Fruit fly (Drosophila melanogaster): ENCODE measurements around the gene Tsp5D.

The Tsp5D gene

DNA sequence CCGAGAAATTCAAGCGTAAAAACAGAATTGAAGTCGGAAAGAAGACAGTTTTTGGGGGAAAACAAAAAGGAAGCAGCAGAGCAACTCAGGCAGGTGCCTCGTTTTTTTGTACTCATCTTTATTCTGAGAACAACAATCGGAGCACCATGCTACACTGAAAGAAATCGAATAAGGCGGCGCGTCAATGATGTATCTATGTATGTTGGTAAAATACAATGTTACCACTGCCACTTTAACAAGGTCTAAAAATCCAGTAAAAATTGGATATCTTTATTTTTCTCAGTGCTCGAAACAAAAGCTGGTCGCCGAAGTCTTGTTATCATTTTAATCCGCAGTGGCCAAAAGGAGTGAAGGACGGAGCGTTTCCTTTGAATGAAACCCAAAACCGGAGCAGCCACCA, 44.6 kb downstream of the Tsp5D start:
- TF ChIP-seq CG17801 (GFP tag; optimal IDR thresholded peaks at IDR 0.05; ENCODE audit: partially characterized antibody): no peak

DNA sequence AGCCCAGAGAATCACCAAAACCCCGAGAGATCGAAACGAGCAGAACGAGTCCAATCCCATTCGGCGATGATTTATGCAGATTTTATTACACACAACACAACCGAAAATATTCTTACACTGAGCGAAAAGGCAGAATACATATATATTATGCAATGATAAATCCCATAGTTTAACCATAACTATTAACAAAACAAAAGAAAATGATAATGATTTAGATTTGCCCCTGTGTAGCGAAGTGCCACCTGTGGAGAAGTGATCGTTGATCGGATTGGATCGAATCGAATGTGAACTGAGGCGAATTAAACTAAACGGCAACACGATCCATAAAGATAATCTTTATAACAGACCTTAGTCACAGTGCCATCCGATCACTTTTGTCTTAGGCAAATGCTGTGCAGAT, 45.6 kb downstream of the Tsp5D start:
- no peak for TF ChIP-seq CG17801 (GFP tag; optimal IDR thresholded peaks at IDR 0.05; ENCODE audit: partially characterized antibody)

DNA sequence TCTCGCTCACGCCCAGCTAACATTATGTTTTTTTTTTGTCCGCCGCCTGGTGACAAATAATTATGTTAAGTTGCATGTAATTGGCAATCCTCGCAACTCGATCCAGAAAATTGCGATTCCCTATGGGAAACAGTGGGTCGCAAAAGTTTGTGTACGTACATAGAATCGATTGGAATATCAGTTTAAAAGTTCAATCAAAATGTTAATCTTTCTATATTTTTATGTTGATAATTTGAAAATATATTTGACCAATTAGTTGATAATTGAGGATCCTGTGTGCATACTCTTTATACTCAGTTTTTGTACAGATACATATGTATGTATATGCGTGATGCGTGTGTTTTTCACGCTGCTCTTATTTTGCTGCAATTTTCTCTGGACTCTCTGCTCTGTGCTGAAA, 46.8 kb downstream of the Tsp5D start:
- TF ChIP-seq CG17801 (GFP tag; optimal IDR thresholded peaks at IDR 0.05; ENCODE audit: partially characterized antibody): no peak

DNA sequence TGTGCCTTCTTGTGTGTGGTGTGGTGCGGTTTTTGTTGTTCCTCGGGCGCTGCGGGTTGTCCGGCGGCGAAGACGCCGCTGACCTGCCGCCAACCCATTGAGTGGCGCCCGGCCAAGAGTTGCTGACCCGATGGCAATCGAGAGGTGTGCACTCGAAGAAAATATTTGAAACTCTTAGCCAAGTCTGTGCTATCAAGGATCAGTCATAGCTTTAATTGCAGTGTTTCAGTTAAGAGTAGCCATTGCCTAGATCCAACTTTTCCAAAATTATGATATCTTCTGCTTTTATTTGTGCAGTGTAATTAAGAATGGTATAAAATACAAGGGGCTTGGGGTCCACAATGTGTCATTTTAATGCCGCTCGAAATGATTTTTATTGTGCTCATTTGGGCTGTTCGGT, 50.0 kb downstream of the Tsp5D start:
- TF ChIP-seq CG17801 (GFP tag; optimal IDR thresholded peaks at IDR 0.05; ENCODE audit: partially characterized antibody): no peak

DNA sequence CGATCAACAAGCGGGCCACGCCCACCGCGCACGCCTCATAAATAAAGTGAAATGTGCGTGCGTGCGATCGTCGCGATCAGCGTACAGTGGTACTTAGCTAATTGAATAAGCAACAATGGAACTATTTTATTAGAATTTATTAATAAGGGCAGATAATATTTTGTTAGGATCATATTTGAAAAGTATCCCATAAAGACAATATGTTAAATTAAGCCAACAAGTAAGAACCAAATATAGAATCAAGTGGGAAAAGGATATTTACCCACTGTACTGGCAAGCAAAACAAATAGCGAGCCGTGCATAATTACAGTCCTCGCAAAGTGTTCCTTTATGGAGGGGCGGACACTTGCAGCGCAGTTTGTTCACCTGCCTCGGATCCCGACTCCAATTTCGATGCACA, 52.6 kb downstream of the Tsp5D start:
- no peak for TF ChIP-seq CG17801 (GFP tag; optimal IDR thresholded peaks at IDR 0.05; ENCODE audit: partially characterized antibody)

DNA sequence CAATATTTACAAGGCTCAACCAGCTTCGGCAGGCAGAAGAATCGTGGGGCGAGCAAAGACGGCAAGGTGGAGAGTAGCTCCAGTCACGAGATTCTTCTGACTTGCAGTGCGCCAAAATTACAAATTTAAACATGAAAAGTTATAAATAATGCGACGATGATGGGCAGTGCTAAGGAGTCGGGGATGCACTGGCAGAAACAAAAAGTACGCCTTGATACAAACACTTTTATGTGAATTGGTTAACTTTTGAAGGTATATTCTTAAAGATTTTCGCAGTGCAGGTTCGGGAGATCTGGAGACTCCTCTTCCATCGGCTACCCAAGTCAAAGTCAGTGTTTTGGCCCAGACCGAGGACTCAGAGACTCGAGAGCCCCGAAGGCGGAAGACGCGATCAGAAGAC, 53.2 kb downstream of the Tsp5D start:
- TF ChIP-seq CG17801 (GFP tag; optimal IDR thresholded peaks at IDR 0.05; ENCODE audit: partially characterized antibody): no peak

DNA sequence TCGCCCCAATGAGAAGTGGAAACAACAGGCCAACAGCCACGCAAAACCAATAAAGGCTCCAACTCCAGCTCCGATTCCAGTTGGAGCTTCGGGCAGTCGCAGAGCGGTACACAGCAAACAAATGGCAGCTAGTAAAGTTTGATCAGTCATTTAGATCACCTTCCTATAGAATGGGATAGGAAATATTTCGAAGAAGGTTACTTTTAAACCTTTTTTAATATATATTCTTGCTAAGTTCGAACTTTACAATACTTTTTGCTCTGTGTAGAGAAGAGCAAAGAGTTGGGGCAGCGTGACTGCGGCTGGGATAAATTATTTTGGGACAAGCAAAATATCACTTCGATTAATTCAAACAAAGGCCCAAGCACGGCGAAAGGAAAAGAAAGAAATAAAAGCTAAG, 54.4 kb downstream of the Tsp5D start:
- no peak for TF ChIP-seq CG17801 (GFP tag; optimal IDR thresholded peaks at IDR 0.05; ENCODE audit: partially characterized antibody)

Measured in ovary, adult (tissue).